Worm (Caenorhabditis elegans): ENCODE measurements around the gene pbs-3.

DNA sequence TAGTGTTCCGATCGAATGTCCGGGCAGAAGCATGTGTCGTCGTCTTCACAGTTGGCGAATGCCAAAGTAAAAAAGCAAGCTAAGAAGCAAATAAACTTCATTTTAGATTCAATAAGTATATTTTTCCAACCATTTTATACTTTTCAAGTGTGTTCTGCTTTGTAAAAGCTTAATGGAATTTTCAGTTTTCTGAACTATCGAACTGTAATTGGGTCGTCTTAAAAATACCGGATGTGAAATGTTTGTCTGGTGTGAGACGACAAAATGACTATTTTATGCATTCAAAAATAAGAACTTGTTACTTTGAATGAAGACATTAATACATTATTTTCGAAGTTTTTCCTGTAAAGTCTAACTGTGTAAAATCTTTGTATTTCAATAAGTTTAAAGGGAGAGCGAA, 43.4 kb upstream of the pbs-3 start, which contains the start of gene F59A6.11:
- TF ChIP-seq nhr-76 (tag; optimal IDR thresholded peaks at IDR 0.05), result no peak
- TF ChIP-seq lin-15B (tag; optimal IDR thresholded peaks at IDR 0.05), result no peak
- no peak for TF ChIP-seq nhr-77 (tag; optimal IDR thresholded peaks at IDR 0.05)
- TF ChIP-seq pqm-1 (tag; optimal IDR thresholded peaks at IDR 0.05), result no peak
- TF ChIP-seq jun-1 (tag; optimal IDR thresholded peaks at IDR 0.05), result no peak
- TF ChIP-seq snpc-4 (tag; optimal IDR thresholded peaks at IDR 0.05), result no peak
- TF ChIP-seq unc-62 (GFP tag; optimal IDR thresholded peaks at IDR 0.05), result no peak
- TF ChIP-seq ceh-16 (tag; optimal IDR thresholded peaks at IDR 0.05), result no peak
- TF ChIP-seq ama-1 (optimal IDR thresholded peaks at IDR 0.05), result no peak
- no peak for TF ChIP-seq daf-12 (tag; optimal IDR thresholded peaks at IDR 0.05)
- no peak for TF ChIP-seq nhr-25 (tag; optimal IDR thresholded peaks at IDR 0.05)
- no peak for TF ChIP-seq nhr-12 (tag; optimal IDR thresholded peaks at IDR 0.05)
- TF ChIP-seq egl-5 (tag; optimal IDR thresholded peaks at IDR 0.05), result no peak
